Worm (Caenorhabditis elegans) whole organism, early embryonic: ENCODE results near the gene rabr-4.

Experiments used
- B0310.2 ChIP-seq: sonication (generic microtip); optimal IDR thresholded peaks from 2 replicates; lab custom pipeline; 2016; ENCODE audit warnings: mild to moderate bottlenecking, missing genetic modification characterization, missing compliant biosample characterization
- ceh-13 ChIP-seq: fragments of 200-800 bp; sonication (Bioruptor generic); optimal IDR thresholded peaks from 2 replicates; lab custom pipeline; 2018; ENCODE audit warnings: mild to moderate bottlenecking, missing genetic modification characterization, missing compliant biosample characterization
- flt-1 ChIP-seq: fragments of 200-800 bp; sonication (Bioruptor generic); IDR thresholded peaks from 2 replicates; pipeline ENCODE4 v1.3.6; 2022; ENCODE audit warnings: missing genetic modification characterization, missing compliant biosample characterization
- hmg-4 ChIP-seq: fragments of 200-800 bp; sonication (Bioruptor generic); optimal IDR thresholded peaks from 2 replicates; lab custom pipeline; 2018; ENCODE audit warnings: mild to moderate bottlenecking, missing genetic modification characterization, missing compliant biosample characterization
- pes-1 ChIP-seq: fragments of 200-800 bp; sonication (Bioruptor generic); IDR thresholded peaks from 2 replicates; pipeline ENCODE4 v1.3.6; 2022; ENCODE audit warnings: missing genetic modification reagents, missing genetic modification characterization, missing compliant biosample characterization
- tbx-37 ChIP-seq: fragments of 200-800 bp; sonication (Bioruptor generic); conservative IDR thresholded peaks from 2 replicates; pipeline ENCODE4 v1.3.6; 2022; ENCODE audit warnings: missing genetic modification reagents, missing genetic modification characterization, missing compliant biosample characterization
- tra-4 ChIP-seq: sonication (generic microtip); optimal IDR thresholded peaks from 2 replicates; lab custom pipeline; 2017; ENCODE audit warnings: missing genetic modification characterization, missing compliant biosample characterization

rabr-4 gene

ce11 chrV:16244078-16244477, 49.3 kb downstream of the rabr-4 start, which contains the start of gene srh-104:
Gene srh-104, minus strand, starts transcription at chrV:16244178.
- no peak for TF ChIP-seq pes-1 (GFP tag; lab: Robert Waterston, UW)
- no peak for TF ChIP-seq ceh-13 (GFP tag; lab: Kevin White, UChicago)
- TF ChIP-seq flt-1 (GFP tag; lab: Robert Waterston, UW), result no peak
- no peak for TF ChIP-seq tbx-37 (GFP tag; lab: Robert Waterston, UW)
- no peak for TF ChIP-seq tra-4 (tag; lab: Kevin White, UChicago)
- TF ChIP-seq B0310.2 (tag; lab: Kevin White, UChicago), result no peak
- no peak for TF ChIP-seq hmg-4 (GFP tag; lab: Kevin White, UChicago)
